Fruit fly (Drosophila melanogaster) whole organism, pupa: Measurements from ENCODE around the gene Pp2C1.

Source experiments
- CG17806 ChIP-seq: fragments of 200-800 bp; sonication (Bioruptor generic); optimal IDR thresholded peaks from 2 replicates; lab custom pipeline; 2018; ENCODE audit warnings: missing biosample characterization, mild to moderate bottlenecking, missing genetic modification characterization, moderate library complexity
- CG32121 ChIP-seq: fragments of 200-800 bp; sonication (Bioruptor generic); IDR thresholded peaks from 2 replicates; pipeline ENCODE4 v1.3.6; 2022; ENCODE audit warnings: missing biosample characterization, missing genetic modification characterization
- CG34367 ChIP-seq: fragments of 200-800 bp; sonication (Bioruptor generic); optimal IDR thresholded peaks from 2 replicates; lab custom pipeline; 2018; ENCODE audit warnings: missing biosample characterization, mild to moderate bottlenecking, missing genetic modification characterization
- CG8159 ChIP-seq: fragments of 200-800 bp; sonication (Bioruptor generic); optimal IDR thresholded peaks from 3 replicates; lab custom pipeline; 2018; ENCODE audit warnings: missing biosample characterization, mild to moderate bottlenecking, missing genetic modification characterization, moderate library complexity
- D1 ChIP-seq: fragments of 200-800 bp; sonication (Bioruptor generic); optimal IDR thresholded peaks from 2 replicates; lab custom pipeline; 2018; ENCODE audit warnings: missing biosample characterization, mild to moderate bottlenecking, missing genetic modification characterization, moderate library complexity
- Pif1A ChIP-seq: fragments of 200-800 bp; sonication (Bioruptor generic); optimal IDR thresholded peaks from 3 replicates; lab custom pipeline; 2016; ENCODE audit warnings: missing biosample characterization, missing genetic modification characterization
- gl ChIP-seq: fragments of 200-800 bp; sonication (Bioruptor generic); optimal IDR thresholded peaks from 2 replicates; lab custom pipeline; 2018; ENCODE audit warnings: missing biosample characterization, mild to moderate bottlenecking, missing genetic modification characterization

dm6 chrX:4647316-4648046, 39.2 kb downstream of the Pp2C1 start, which contains the start of the genes HLH4C and mRpL30:
- no peak for TF ChIP-seq CG34367 (tag; lab: Kevin White, UChicago)
- TF ChIP-seq CG17806 (tag; lab: Kevin White, UChicago): no peak
- no peak for TF ChIP-seq D1 (tag; lab: Kevin White, UChicago)
- TF ChIP-seq gl: no peak
- TF ChIP-seq Pif1A (GFP tag; lab: Kevin White, UChicago): no peak
- no peak for TF ChIP-seq CG8159 (tag; lab: Kevin White, UChicago)
- no peak for TF ChIP-seq CG32121 (GFP tag; lab: Robert Waterston, UW)
